Worm (Caenorhabditis elegans) whole organism, young adult: ENCODE data around the gene ram-5.

Experiments
- B0035.1 ChIP-seq: sonication (generic microtip); optimal IDR thresholded peaks from 2 replicates; lab custom pipeline; 2016; ENCODE audit warnings: missing genetic modification characterization, mild to moderate bottlenecking, missing compliant biosample characterization, missing genotype, missing genetic modification reagents
- B0261.1 ChIP-seq: sonication (generic microtip); optimal IDR thresholded peaks from 2 replicates; lab custom pipeline; 2016; ENCODE audit warnings: mild to moderate bottlenecking, missing genetic modification characterization, moderate library complexity, missing compliant biosample characterization
- F22D6.2 ChIP-seq: sonication (generic microtip); optimal IDR thresholded peaks from 2 replicates; lab custom pipeline; 2016; ENCODE audit warnings: mild to moderate bottlenecking, missing genetic modification characterization, missing compliant biosample characterization
- F33H1.4 ChIP-seq: fragments of 200-800 bp; sonication (Bioruptor generic); IDR thresholded peaks from 2 replicates; pipeline ENCODE4 v1.3.6; 2022; ENCODE audit warnings: missing genetic modification reagents, missing genetic modification characterization, missing compliant biosample characterization
- F37B4.10 ChIP-seq: fragments of 200-800 bp; sonication (Bioruptor generic); IDR thresholded peaks from 2 replicates; pipeline ENCODE4 v1.3.6; 2022; ENCODE audit warnings: missing genetic modification characterization, missing compliant biosample characterization
- F52B5.7 ChIP-seq: sonication (generic microtip); optimal IDR thresholded peaks from 2 replicates; lab custom pipeline; 2016; ENCODE audit warnings: mild to moderate bottlenecking, missing genetic modification characterization, missing compliant biosample characterization
- F55B11.4 ChIP-seq: sonication (generic microtip); optimal IDR thresholded peaks from 2 replicates; lab custom pipeline; 2016; ENCODE audit warnings: missing compliant biosample characterization, missing genetic modification characterization, borderline replicate concordance; ENCODE audit not compliant: insufficient read depth
- F57A8.1 ChIP-seq: fragments of 200-800 bp; sonication (Bioruptor generic); optimal IDR thresholded peaks from 2 replicates; lab custom pipeline; 2018; ENCODE audit warnings: mild to moderate bottlenecking, missing genetic modification characterization, moderate library complexity, missing compliant biosample characterization
- F57C9.4 ChIP-seq: sonication (generic microtip); optimal IDR thresholded peaks from 2 replicates; lab custom pipeline; 2017; ENCODE audit warnings: mild to moderate bottlenecking, missing genetic modification characterization, missing compliant biosample characterization
- T26A5.8 ChIP-seq: sonication (generic microtip); optimal IDR thresholded peaks from 2 replicates; lab custom pipeline; 2016; ENCODE audit warnings: missing genetic modification characterization, missing compliant biosample characterization
- Y53F4B.3 ChIP-seq: fragments of 200-800 bp; sonication (Bioruptor generic); IDR thresholded peaks from 2 replicates; pipeline ENCODE4 v1.3.6; 2022; ENCODE audit warnings: missing genetic modification reagents, missing genetic modification characterization, missing compliant biosample characterization
- Y53G8AR.9 ChIP-seq: fragments of 200-800 bp; sonication (Bioruptor generic); conservative IDR thresholded peaks from 2 replicates; pipeline ENCODE4 v1.3.6; 2022; ENCODE audit warnings: missing genetic modification reagents, missing genetic modification characterization, missing compliant biosample characterization
- Y67H2A.10 ChIP-seq: fragments of 200-800 bp; sonication (Bioruptor generic); conservative IDR thresholded peaks from 2 replicates; pipeline ENCODE4 v1.3.6; 2022; ENCODE audit warnings: missing genetic modification reagents, missing genetic modification characterization, missing compliant biosample characterization
- Y79H2A.3 ChIP-seq: fragments of 200-800 bp; sonication (Bioruptor generic); conservative IDR thresholded peaks from 2 replicates; pipeline ENCODE4 v1.3.6; 2022; ENCODE audit warnings: missing genetic modification reagents, missing genetic modification characterization, missing compliant biosample characterization
- Y95B8A.8 ChIP-seq: fragments of 200-800 bp; sonication (Bioruptor generic); IDR thresholded peaks from 2 replicates; pipeline ENCODE4 v1.3.6; 2022; ENCODE audit warnings: missing genetic modification reagents, missing genetic modification characterization, missing compliant biosample characterization
- akir-1 ChIP-seq: fragments of 200-800 bp; sonication (Bioruptor generic); optimal IDR thresholded peaks from 2 replicates; lab custom pipeline; 2018; ENCODE audit warnings: mild to moderate bottlenecking, missing genetic modification characterization, moderate library complexity, missing compliant biosample characterization
- atf-7 ChIP-seq: sonication (generic microtip); optimal IDR thresholded peaks from 2 replicates; lab custom pipeline; 2017; ENCODE audit warnings: mild to moderate bottlenecking, missing genetic modification characterization, missing compliant biosample characterization
- athp-1 ChIP-seq: sonication (generic microtip); optimal IDR thresholded peaks from 2 replicates; lab custom pipeline; 2017; ENCODE audit warnings: mild to moderate bottlenecking, missing genetic modification characterization, missing compliant biosample characterization
- attf-3 ChIP-seq: fragments of 200-800 bp; sonication (Bioruptor generic); conservative IDR thresholded peaks from 2 replicates; pipeline ENCODE4 v1.3.6; 2022; ENCODE audit warnings: missing genetic modification reagents, missing genetic modification characterization, missing compliant biosample characterization
- ceh-27 ChIP-seq: fragments of 200-800 bp; sonication (Bioruptor generic); optimal IDR thresholded peaks from 2 replicates; lab custom pipeline; 2018; ENCODE audit warnings: mild to moderate bottlenecking, missing genetic modification characterization, moderate library complexity, missing compliant biosample characterization
- ceh-79 ChIP-seq: sonication (generic microtip); optimal IDR thresholded peaks from 2 replicates; lab custom pipeline; 2017; ENCODE audit warnings: mild to moderate bottlenecking, missing genetic modification characterization, missing compliant biosample characterization
- dox-1 ChIP-seq: fragments of 200-800 bp; sonication (Bioruptor generic); IDR thresholded peaks from 2 replicates; pipeline ENCODE4 v1.3.6; 2022; ENCODE audit warnings: missing genetic modification reagents, missing genetic modification characterization, missing compliant biosample characterization
- dpff-1 ChIP-seq: sonication (generic microtip); optimal IDR thresholded peaks from 2 replicates; lab custom pipeline; 2017; ENCODE audit warnings: mild to moderate bottlenecking, missing genetic modification characterization, missing compliant biosample characterization
- egl-18 ChIP-seq: fragments of 200-800 bp; sonication (Bioruptor generic); IDR thresholded peaks from 2 replicates; pipeline ENCODE4 v1.3.6; 2022; ENCODE audit warnings: missing genetic modification reagents, missing genetic modification characterization, missing compliant biosample characterization
- hlh-12 ChIP-seq: sonication (generic microtip); optimal IDR thresholded peaks from 2 replicates; lab custom pipeline; 2016; ENCODE audit warnings: missing genetic modification characterization, missing compliant biosample characterization
- hmg-1.2 ChIP-seq: fragments of 200-800 bp; sonication (Bioruptor generic); IDR thresholded peaks from 2 replicates; pipeline ENCODE4 v1.3.6; 2022; ENCODE audit warnings: missing genetic modification reagents, missing genetic modification characterization, missing compliant biosample characterization
- hrde-1 ChIP-seq: sonication (generic microtip); optimal IDR thresholded peaks from 2 replicates; lab custom pipeline; 2016; ENCODE audit warnings: missing genetic modification characterization, mild to moderate bottlenecking, missing compliant biosample characterization, moderate library complexity, missing genotype, missing genetic modification reagents, borderline replicate concordance
- let-607 ChIP-seq, 2 experiments: fragments of 200-800 bp in 1 of 2; sonication (Bioruptor generic) in 1 of 2; sonication (generic microtip) in 1 of 2; optimal IDR thresholded peaks; 2 replicates each; lab custom pipeline; 2016 to 2018; ENCODE audit warnings: mild to moderate bottlenecking in 2 of 2, missing compliant biosample characterization in 2 of 2, missing genetic modification characterization in 2 of 2, moderate library complexity in 2 of 2, missing genotype in 1 of 2
- lin-35 ChIP-seq, 3 experiments: fragments of 150-350 bp in 2 of 3; sonication (generic microtip) in 1 of 3; optimal IDR thresholded peaks; 2 replicates each; lab custom pipeline; 2014 to 2018; ENCODE audit warnings: missing biosample characterization in 3 of 3, missing genetic modification characterization in 3 of 3, missing genetic modification reagents in 3 of 3
- lin-40 ChIP-seq: sonication (generic microtip); optimal IDR thresholded peaks from 2 replicates; lab custom pipeline; 2016; ENCODE audit warnings: missing genetic modification characterization, mild to moderate bottlenecking, missing compliant biosample characterization, missing genotype, missing genetic modification reagents
- lin-54 ChIP-seq: fragments of 200-800 bp; sonication (Bioruptor generic); optimal IDR thresholded peaks from 2 replicates; lab custom pipeline; 2018; ENCODE audit warnings: mild to moderate bottlenecking, missing genetic modification characterization, missing compliant biosample characterization
- madf-10 ChIP-seq: sonication (generic microtip); optimal IDR thresholded peaks from 2 replicates; lab custom pipeline; 2016; ENCODE audit warnings: mild to moderate bottlenecking, missing genetic modification characterization, missing compliant biosample characterization
- madf-3 ChIP-seq: fragments of 200-800 bp; sonication (Bioruptor generic); IDR thresholded peaks from 2 replicates; pipeline ENCODE4 v1.3.6; 2022; ENCODE audit warnings: missing genetic modification reagents, missing genetic modification characterization, missing compliant biosample characterization
- madf-8 ChIP-seq: fragments of 200-800 bp; sonication (Bioruptor generic); conservative IDR thresholded peaks from 2 replicates; pipeline ENCODE4 v1.3.6; 2022; ENCODE audit warnings: missing genetic modification reagents, missing genetic modification characterization, missing compliant biosample characterization
- mel-28 ChIP-seq: sonication (generic microtip); optimal IDR thresholded peaks from 2 replicates; lab custom pipeline; 2016; ENCODE audit warnings: borderline replicate concordance, mild to moderate bottlenecking, missing genetic modification characterization, missing compliant biosample characterization
- nfya-1 ChIP-seq: sonication (generic microtip); optimal IDR thresholded peaks from 2 replicates; lab custom pipeline; 2017; ENCODE audit warnings: antibody characterized with exemption, missing compliant biosample characterization, missing genetic modification characterization, borderline replicate concordance; ENCODE audit not compliant: insufficient read depth
- nfya-2 ChIP-seq: fragments of 200-800 bp; sonication (Bioruptor generic); IDR thresholded peaks from 2 replicates; pipeline ENCODE4 v1.3.6; 2022; ENCODE audit warnings: missing genetic modification reagents, missing genetic modification characterization, missing compliant biosample characterization
- nhr-27 ChIP-seq: fragments of 200-800 bp; sonication (Bioruptor generic); optimal IDR thresholded peaks from 2 replicates; lab custom pipeline; 2018; ENCODE audit warnings: mild to moderate bottlenecking, missing genetic modification characterization, moderate library complexity, missing compliant biosample characterization
- snpc-1.3 ChIP-seq: sonication (generic microtip); optimal IDR thresholded peaks from 2 replicates; lab custom pipeline; 2017; ENCODE audit warnings: missing genetic modification characterization, mild to moderate bottlenecking, missing compliant biosample characterization, antibody characterized with exemption, moderate library complexity, missing genotype, missing genetic modification reagents; ENCODE audit not compliant: insufficient read depth
- snpc-4 ChIP-seq, 5 experiments: fragments of 150-350 bp in 1 of 5; sonication (generic microtip) in 4 of 5; optimal IDR thresholded peaks; 2 replicates each; lab custom pipeline; 2014 to 2018; ENCODE audit warnings: missing genetic modification characterization in 5 of 5, missing biosample characterization in 3 of 5, antibody characterized with exemption in 2 of 5, mild to moderate bottlenecking in 2 of 5, missing compliant biosample characterization in 2 of 5, missing genotype in 2 of 5, moderate library complexity in 2 of 5, missing genetic modification reagents in 1 of 5
- tbx-9 ChIP-seq: sonication (generic microtip); optimal IDR thresholded peaks from 2 replicates; lab custom pipeline; 2016; ENCODE audit warnings: borderline replicate concordance, missing genetic modification characterization, inconsistent platforms, missing compliant biosample characterization
- tlf-1 ChIP-seq: fragments of 200-800 bp; sonication (Bioruptor generic); optimal IDR thresholded peaks from 2 replicates; lab custom pipeline; 2018; ENCODE audit warnings: mild to moderate bottlenecking, missing genetic modification characterization, missing compliant biosample characterization
- unc-130 ChIP-seq: sonication (generic microtip); optimal IDR thresholded peaks from 2 replicates; lab custom pipeline; 2016; ENCODE audit warnings: missing genetic modification reagents, missing genetic modification characterization, missing compliant biosample characterization
- unc-62 ChIP-seq: fragments of 150-350 bp; optimal IDR thresholded peaks from 2 replicates; lab custom pipeline; 2014; ENCODE audit warnings: missing biosample characterization, missing genetic modification reagents, missing genetic modification characterization
- xnd-1 ChIP-seq: sonication (generic microtip); optimal IDR thresholded peaks from 2 replicates; lab custom pipeline; 2016; ENCODE audit warnings: missing genotype, missing genetic modification reagents, missing genetic modification characterization, missing compliant biosample characterization
- zfh-2 ChIP-seq: fragments of 200-800 bp; sonication (Bioruptor generic); conservative IDR thresholded peaks from 2 replicates; pipeline ENCODE4 v1.3.6; 2022; ENCODE audit warnings: missing genetic modification reagents, missing genetic modification characterization, missing compliant biosample characterization
- ztf-18 ChIP-seq: sonication (generic microtip); optimal IDR thresholded peaks from 2 replicates; lab custom pipeline; 2016; ENCODE audit warnings: missing genotype, mild to moderate bottlenecking, missing genetic modification characterization, missing compliant biosample characterization
- ztf-25 ChIP-seq: fragments of 200-800 bp; sonication (Bioruptor generic); IDR thresholded peaks from 2 replicates; pipeline ENCODE4 v1.3.6; 2022; ENCODE audit warnings: missing genetic modification reagents, missing genetic modification characterization, missing compliant biosample characterization

The ram-5 gene

ce11 chrX:14560297-14560680 lies 10.3 kb downstream of the ram-5 start (continued):
- TF ChIP-seq atf-7 (tag; lab: Kevin White, UChicago) (peak; percentile 92), unc-62 (GFP tag; lab: Kevin White, UChicago) (peak; percentile 70), ceh-27 (GFP tag; lab: Kevin White, UChicago) (peak; percentile 85), hmg-1.2 (GFP tag; lab: Robert Waterston, UW) (peak; percentile 59; the same call in 1 of the 2 replicates), F22D6.2 (tag; lab: Kevin White, UChicago) (peak; percentile 32), dpff-1 (tag; lab: Kevin White, UChicago) (no peak), hrde-1 (tag; lab: Kevin White, UChicago) (no peak), ztf-18 (tag; lab: Kevin White, UChicago) (peak; percentile 49), F57C9.4 (tag; lab: Kevin White, UChicago) (no peak), F57A8.1 (GFP tag; lab: Kevin White, UChicago) (no peak), tbx-9 (no peak), nfya-2 (GFP tag; lab: Robert Waterston, UW) (no peak), xnd-1 (tag; lab: Kevin White, UChicago) (no peak), Y79H2A.3 (no peak), attf-3 (GFP tag; lab: Robert Waterston, UW) (no peak), B0035.1 (tag; lab: Kevin White, UChicago) (no peak), T26A5.8 (tag; lab: Kevin White, UChicago) (no peak), egl-18 (no peak), F33H1.4 (no peak), tlf-1 (GFP tag; lab: Kevin White, UChicago) (peak; percentile 66), B0261.1 (tag; lab: Kevin White, UChicago) (no peak), F52B5.7 (tag; lab: Kevin White, UChicago) (no peak), dox-1 (GFP tag; lab: Robert Waterston, UW) (peak; percentile 58), F55B11.4 (no peak), Y53G8AR.9 (GFP tag; lab: Robert Waterston, UW) (no peak), hlh-12 (no peak), lin-40 (peak; percentile 92), mel-28 (tag; lab: Kevin White, UChicago) (no peak), madf-3 (GFP tag; lab: Robert Waterston, UW) (no peak), unc-130 (no peak), zfh-2 (peak; percentile 79), snpc-4 (GFP tag; optimal IDR thresholded peaks at IDR 0.05; lab: Kevin White, UChicago) (no peak), snpc-4 (tag; optimal IDR thresholded peaks at IDR 0.05; lab: Kevin White, UChicago) (peak; percentile 49 to 61 (median 55)), snpc-1.3 (no peak), madf-8 (GFP tag; lab: Robert Waterston, UW) (no peak), lin-54 (peak; percentile 43), madf-10 (tag; lab: Kevin White, UChicago) (peak; percentile 84), Y53F4B.3 (GFP tag; lab: Robert Waterston, UW) (no peak), Y95B8A.8 (GFP tag; lab: Robert Waterston, UW) (no peak), F37B4.10 (no peak), ztf-25 (no peak), akir-1 (GFP tag; lab: Kevin White, UChicago) (no peak), nhr-27 (tag; lab: Kevin White, UChicago) (no peak), lin-35 (GFP tag; optimal IDR thresholded peaks at IDR 0.05; lab: Kevin White, UChicago) (no peak), athp-1 (tag; lab: Kevin White, UChicago) (no peak), let-607 (tag; optimal IDR thresholded peaks at IDR 0.05; lab: Kevin White, UChicago) (peak; percentile 9 to 37), Y67H2A.10 (GFP tag; lab: Robert Waterston, UW) (no peak), ceh-79 (tag; lab: Kevin White, UChicago) (no peak), nfya-1 (no peak)
